Worm (Caenorhabditis elegans): ENCODE data around the gene F53F1.2.

Gene F53F1.2

DNA sequence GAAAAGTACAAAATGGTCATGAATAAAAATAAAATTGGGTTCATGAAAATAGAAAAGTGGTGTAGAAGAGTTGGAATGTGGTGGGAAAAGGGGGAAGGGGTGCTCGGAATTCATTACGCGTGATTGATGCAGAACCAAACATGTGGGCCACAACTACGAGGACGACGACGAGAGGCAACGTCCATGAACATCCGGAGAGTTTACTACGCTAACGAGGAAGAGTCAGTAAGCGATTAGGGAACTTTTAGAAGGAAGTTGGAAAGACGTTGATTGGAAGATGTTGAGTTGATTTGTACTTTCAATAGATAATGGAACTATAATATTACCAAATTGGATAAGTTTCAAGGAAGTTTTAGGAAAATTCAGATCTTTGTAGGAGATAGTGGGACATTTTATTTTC, 4.9 kb upstream of the F53F1.2 start (continued):
- no peak for TF ChIP-seq F39B2.1 (GFP tag; IDR thresholded peaks at IDR 0.05)
- TF ChIP-seq mes-4 (tag; optimal IDR thresholded peaks at IDR 0.05): no peak

DNA sequence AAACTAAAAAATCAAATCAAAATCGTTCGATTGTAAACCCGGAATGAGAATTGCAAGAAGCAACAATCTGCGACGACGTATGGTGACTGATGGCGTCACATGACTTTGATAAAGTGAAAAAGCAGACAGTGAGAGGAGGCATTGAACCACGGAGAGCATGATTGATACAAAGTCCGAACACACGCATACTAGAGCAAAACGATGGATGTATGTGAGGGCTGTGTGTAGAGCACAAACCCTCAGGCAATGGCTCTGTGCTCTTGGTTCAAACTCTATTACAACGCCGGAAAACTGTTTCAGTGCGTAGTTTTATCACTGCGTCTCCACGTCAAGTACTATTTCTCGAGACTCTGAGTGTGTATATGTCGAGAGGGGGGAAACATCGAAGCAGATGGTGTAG, 4.1 kb upstream of the F53F1.2 start:
- peak; percentile 24 for TF ChIP-seq somi-1 (GFP tag; optimal IDR thresholded peaks at IDR 0.05)
- TF ChIP-seq F52B5.7 (tag; optimal IDR thresholded peaks at IDR 0.05): no peak

ce11 chrV:13406032-13406431, 584 bp upstream of the F53F1.2 start, which contains the start of gene cutl-1:
TSS of gene cutl-1 (minus strand) at chrV:13406114.
- peak; percentile 60 for TF ChIP-seq madf-8 (GFP tag; conservative IDR thresholded peaks at IDR 0.05)
- TF ChIP-seq aptf-3 (GFP tag; IDR thresholded peaks at IDR 0.05): no peak
- no peak for TF ChIP-seq nfya-1 (tag; optimal IDR thresholded peaks at IDR 0.05; ENCODE audit: borderline replicate concordance, insufficient read depth)
- TF ChIP-seq lsl-1 (GFP tag; optimal IDR thresholded peaks at IDR 0.05): peak; percentile 49
- no peak for TF ChIP-seq ceh-40 (GFP tag; IDR thresholded peaks at IDR 0.05)
- TF ChIP-seq madf-6 (GFP tag; IDR thresholded peaks at IDR 0.05): peak; percentile 73
- peak; percentile 89 for TF ChIP-seq attf-3 (GFP tag; conservative IDR thresholded peaks at IDR 0.05)
- TF ChIP-seq snpc-4 (GFP tag; optimal IDR thresholded peaks at IDR 0.05): no peak
- no peak for TF ChIP-seq snpc-4 (tag; optimal IDR thresholded peaks at IDR 0.05)

- no peak for TF ChIP-seq snpc-3.4 (tag; optimal IDR thresholded peaks at IDR 0.05)
- peak; percentile 57; the same call in 1 of the 2 replicates for TF ChIP-seq cebp-1 (GFP tag; IDR thresholded peaks at IDR 0.05)
- peak; percentile 67 for TF ChIP-seq cebp-1 (tag; optimal IDR thresholded peaks at IDR 0.05)
- no peak for TF ChIP-seq akir-1 (GFP tag; optimal IDR thresholded peaks at IDR 0.05)
- TF ChIP-seq attf-3 (GFP tag; conservative IDR thresholded peaks at IDR 0.05): 0 out of 2 replicates have a peak, but pooled peaks have one; percentile 18
- no peak for TF ChIP-seq snpc-1.1 (tag; optimal IDR thresholded peaks at IDR 0.05; ENCODE audit: insufficient read depth)
- no peak for TF ChIP-seq ceh-58 (GFP tag; IDR thresholded peaks at IDR 0.05)
- no peak for TF ChIP-seq tlf-1 (GFP tag; optimal IDR thresholded peaks at IDR 0.05)
- no peak for TF ChIP-seq D2030.7 (GFP tag; IDR thresholded peaks at IDR 0.05)
- TF ChIP-seq pha-4 (tag; optimal IDR thresholded peaks at IDR 0.05): no peak
- TF ChIP-seq hlh-12 (tag; optimal IDR thresholded peaks at IDR 0.05): no peak
- no peak for TF ChIP-seq aptf-2 (GFP tag; conservative IDR thresholded peaks at IDR 0.05)
- TF ChIP-seq F33H1.4 (GFP tag; IDR thresholded peaks at IDR 0.05): no peak
- peak; percentile 21 for TF ChIP-seq atf-7 (tag; optimal IDR thresholded peaks at IDR 0.05)
- TF ChIP-seq Y53G8AR.9 (GFP tag; conservative IDR thresholded peaks at IDR 0.05): no peak
- TF ChIP-seq madf-3 (GFP tag; IDR thresholded peaks at IDR 0.05): 0 out of 2 replicates have a peak, but pooled peaks have one; percentile 20
- TF ChIP-seq C06A6.2 (GFP tag; conservative IDR thresholded peaks at IDR 0.05): no peak
- no peak for TF ChIP-seq bed-2 (GFP tag; IDR thresholded peaks at IDR 0.05)
- TF ChIP-seq mel-28 (tag; optimal IDR thresholded peaks at IDR 0.05; ENCODE audit: borderline replicate concordance): no peak
- no peak for TF ChIP-seq snpc-1.3 (tag; optimal IDR thresholded peaks at IDR 0.05; ENCODE audit: insufficient read depth)
- TF ChIP-seq nhr-80 (tag; optimal IDR thresholded peaks at IDR 0.05): peak; percentile 55
- TF ChIP-seq dox-1 (GFP tag; IDR thresholded peaks at IDR 0.05): 0 out of 2 replicates have a peak, but pooled peaks have one; percentile 27
Observed at ce11 chrV:13407913-13408312, 1.3 kb downstream of the F53F1.2 start, which contains the start of gene F53F1.3. TSS of gene F53F1.3 (plus strand) at chrV:13408242.
